Fruit fly (Drosophila melanogaster) whole organism, prepupa: ENCODE measurements around the gene sad.

ENCODE experiments used
- Blimp-1 ChIP-seq: fragments of 200-800 bp; sonication (Bioruptor generic); optimal IDR thresholded peaks from 3 replicates; lab custom pipeline; 2017; ENCODE audit warnings: missing biosample characterization, missing genetic modification characterization, mild to moderate bottlenecking, moderate library complexity, missing genetic modification reagents
- CG10631 ChIP-seq: fragments of 200-800 bp; sonication (Bioruptor generic); optimal IDR thresholded peaks from 2 replicates; lab custom pipeline; 2016; ENCODE audit warnings: missing biosample characterization, missing genetic modification characterization
- CG10669 ChIP-seq: fragments of 200-800 bp; sonication (Bioruptor generic); optimal IDR thresholded peaks from 3 replicates; lab custom pipeline; 2018; ENCODE audit warnings: missing biosample characterization, mild to moderate bottlenecking, missing genetic modification characterization, moderate library complexity
- CG11294 ChIP-seq: fragments of 200-800 bp; sonication (Bioruptor generic); IDR thresholded peaks from 2 replicates; pipeline ENCODE4 v1.3.6; 2022; ENCODE audit warnings: missing biosample characterization, missing genetic modification characterization
- CG11902 ChIP-seq: fragments of 200-800 bp; sonication (Bioruptor generic); optimal IDR thresholded peaks from 3 replicates; lab custom pipeline; 2016; ENCODE audit warnings: missing biosample characterization, missing genetic modification characterization
- CG15336 ChIP-seq: fragments of 200-800 bp; sonication (Bioruptor generic); IDR thresholded peaks from 2 replicates; pipeline ENCODE4 v1.3.6; 2022; ENCODE audit warnings: missing biosample characterization, missing genetic modification characterization
- CG1621 ChIP-seq: fragments of 200-800 bp; sonication (Bioruptor generic); optimal IDR thresholded peaks from 3 replicates; lab custom pipeline; 2018; ENCODE audit warnings: missing biosample characterization, mild to moderate bottlenecking, missing genetic modification characterization
- CG3032 ChIP-seq: fragments of 200-800 bp; optimal IDR thresholded peaks from 2 replicates; lab custom pipeline; 2019; ENCODE audit warnings: missing biosample characterization, mild to moderate bottlenecking, missing genetic modification characterization, moderate library complexity
- CG31627 ChIP-seq: fragments of 200-800 bp; sonication (Bioruptor generic); optimal IDR thresholded peaks from 3 replicates; lab custom pipeline; 2016; ENCODE audit warnings: missing biosample characterization, missing genetic modification characterization
- CG3919 ChIP-seq: fragments of 200-800 bp; sonication (Bioruptor generic); optimal IDR thresholded peaks from 3 replicates; lab custom pipeline; 2016; ENCODE audit warnings: missing biosample characterization, missing genetic modification characterization
- CG4318 ChIP-seq: fragments of 200-800 bp; sonication (Bioruptor generic); optimal IDR thresholded peaks from 3 replicates; lab custom pipeline; 2017; ENCODE audit warnings: missing biosample characterization, mild to moderate bottlenecking, missing genetic modification characterization
- CG6163 ChIP-seq: fragments of 200-800 bp; sonication (Bioruptor generic); IDR thresholded peaks from 3 replicates; pipeline ENCODE4 v1.3.6; 2022; ENCODE audit warnings: missing biosample characterization, missing genetic modification characterization
- CG6276 ChIP-seq: fragments of 200-800 bp; sonication (Bioruptor generic); optimal IDR thresholded peaks from 2 replicates; lab custom pipeline; 2017; ENCODE audit warnings: missing biosample characterization, mild to moderate bottlenecking, missing genetic modification characterization
- CG6792 ChIP-seq: fragments of 200-800 bp; sonication (Bioruptor generic); optimal IDR thresholded peaks from 3 replicates; lab custom pipeline; 2016; ENCODE audit warnings: missing biosample characterization, missing genetic modification characterization
- CG6808 ChIP-seq: fragments of 200-800 bp; sonication (Bioruptor generic); optimal IDR thresholded peaks from 3 replicates; lab custom pipeline; 2017; ENCODE audit warnings: missing biosample characterization, missing genetic modification characterization, mild to moderate bottlenecking, moderate library complexity, missing genetic modification reagents
- CG6854 ChIP-seq: fragments of 200-800 bp; sonication (Bioruptor generic); optimal IDR thresholded peaks from 2 replicates; lab custom pipeline; 2017; ENCODE audit warnings: missing biosample characterization, mild to moderate bottlenecking, missing genetic modification characterization
- CG7368 ChIP-seq: fragments of 200-800 bp; sonication (Bioruptor generic); optimal IDR thresholded peaks from 3 replicates; lab custom pipeline; 2016; ENCODE audit warnings: missing biosample characterization, missing genetic modification characterization
- CG8119 ChIP-seq: fragments of 200-800 bp; sonication (Bioruptor generic); IDR thresholded peaks from 3 replicates; pipeline ENCODE4 v1.3.6; 2022; ENCODE audit warnings: missing biosample characterization, missing genetic modification characterization
- CG8319 ChIP-seq: fragments of 200-800 bp; sonication (Bioruptor generic); optimal IDR thresholded peaks from 3 replicates; lab custom pipeline; 2016; ENCODE audit warnings: missing biosample characterization, missing genetic modification characterization
- CG8632 ChIP-seq: fragments of 200-800 bp; sonication (Bioruptor generic); optimal IDR thresholded peaks from 3 replicates; lab custom pipeline; 2016; ENCODE audit warnings: missing biosample characterization, missing genetic modification characterization
- Ets21C ChIP-seq: fragments of 200-800 bp; sonication (Bioruptor generic); optimal IDR thresholded peaks from 3 replicates; lab custom pipeline; 2016; ENCODE audit warnings: missing biosample characterization, missing genetic modification characterization
- Ets96B ChIP-seq: fragments of 200-800 bp; optimal IDR thresholded peaks from 2 replicates; lab custom pipeline; 2019; ENCODE audit warnings: missing biosample characterization, mild to moderate bottlenecking, missing genetic modification characterization, moderate library complexity
- Gug ChIP-seq: fragments of 200-800 bp; sonication (Bioruptor generic); IDR thresholded peaks from 2 replicates; pipeline ENCODE4 v1.3.6; 2022; ENCODE audit warnings: missing biosample characterization, missing genetic modification characterization
- Hr39 ChIP-seq: fragments of 200-800 bp; sonication (Bioruptor generic); optimal IDR thresholded peaks from 2 replicates; lab custom pipeline; 2016; ENCODE audit warnings: missing biosample characterization, missing genetic modification characterization
- Hr4 ChIP-seq: fragments of 200-800 bp; sonication (Bioruptor generic); optimal IDR thresholded peaks from 3 replicates; lab custom pipeline; 2016; ENCODE audit warnings: missing biosample characterization, missing genetic modification characterization
- Lpt ChIP-seq: fragments of 200-800 bp; sonication (Bioruptor generic); optimal IDR thresholded peaks from 3 replicates; lab custom pipeline; 2016; ENCODE audit warnings: missing biosample characterization, missing genetic modification characterization
- Met ChIP-seq: fragments of 200-800 bp; sonication (Bioruptor generic); optimal IDR thresholded peaks from 3 replicates; lab custom pipeline; 2016; ENCODE audit warnings: missing biosample characterization, missing genetic modification characterization
- Sox102F ChIP-seq: fragments of 200-800 bp; sonication (Bioruptor generic); optimal IDR thresholded peaks from 2 replicates; lab custom pipeline; 2016; ENCODE audit warnings: missing biosample characterization, mild to moderate bottlenecking, missing genetic modification characterization
- Sox14 ChIP-seq: fragments of 200-800 bp; sonication (Bioruptor generic); optimal IDR thresholded peaks from 3 replicates; lab custom pipeline; 2016; ENCODE audit warnings: missing biosample characterization, missing genetic modification characterization
- Sox15 ChIP-seq: fragments of 200-800 bp; sonication (Bioruptor generic); optimal IDR thresholded peaks from 3 replicates; lab custom pipeline; 2016; ENCODE audit warnings: missing biosample characterization, missing genetic modification characterization
- acj6 ChIP-seq: fragments of 200-800 bp; sonication (Bioruptor generic); optimal IDR thresholded peaks from 3 replicates; lab custom pipeline; 2016; ENCODE audit warnings: missing biosample characterization, missing genetic modification characterization
- cyc ChIP-seq: fragments of 200-800 bp; sonication (Bioruptor generic); optimal IDR thresholded peaks from 3 replicates; lab custom pipeline; 2016; ENCODE audit warnings: missing biosample characterization, missing genetic modification characterization
- dsx ChIP-seq: fragments of 200-800 bp; optimal IDR thresholded peaks from 3 replicates; lab custom pipeline; 2019; ENCODE audit warnings: missing biosample characterization, mild to moderate bottlenecking, missing genetic modification characterization, moderate library complexity; ENCODE audit not compliant: poor library complexity, severe bottlenecking
- eg ChIP-seq: fragments of 200-800 bp; sonication (Bioruptor generic); IDR thresholded peaks from 3 replicates; pipeline ENCODE4 v1.3.6; 2022; ENCODE audit warnings: missing biosample characterization, missing genetic modification characterization
- esn ChIP-seq: fragments of 200-800 bp; sonication (Bioruptor generic); optimal IDR thresholded peaks from 2 replicates; lab custom pipeline; 2016; ENCODE audit warnings: missing biosample characterization, mild to moderate bottlenecking, missing genetic modification characterization, moderate library complexity
- fd59A ChIP-seq: fragments of 200-800 bp; sonication (Bioruptor generic); optimal IDR thresholded peaks from 2 replicates; lab custom pipeline; 2017; ENCODE audit warnings: missing biosample characterization, mild to moderate bottlenecking, missing genetic modification characterization, missing genetic modification reagents
- lz ChIP-seq: fragments of 200-800 bp; sonication (Bioruptor generic); optimal IDR thresholded peaks from 3 replicates; lab custom pipeline; 2016; ENCODE audit warnings: missing biosample characterization, missing genetic modification characterization
- pdm3 ChIP-seq: fragments of 200-800 bp; sonication (Bioruptor generic); optimal IDR thresholded peaks from 3 replicates; lab custom pipeline; 2016; ENCODE audit warnings: missing biosample characterization, missing genetic modification characterization
- salr ChIP-seq, 2 experiments: fragments of 200-800 bp; sonication (Bioruptor generic); optimal IDR thresholded peaks; 3 replicates each; lab custom pipeline; 2016 to 2018; ENCODE audit warnings: missing biosample characterization in 2 of 2, missing genetic modification characterization in 2 of 2, mild to moderate bottlenecking in 1 of 2
- spab ChIP-seq: fragments of 200-800 bp; sonication (Bioruptor generic); optimal IDR thresholded peaks from 2 replicates; lab custom pipeline; 2017; ENCODE audit warnings: missing biosample characterization, mild to moderate bottlenecking, missing genetic modification characterization, missing genetic modification reagents
- ss ChIP-seq, 2 experiments: fragments of 200-800 bp; sonication (Bioruptor generic); optimal IDR thresholded peaks; 2 replicates in 1 of 2; 3 replicates in 1 of 2; lab custom pipeline; 2017 to 2018; ENCODE audit warnings: mild to moderate bottlenecking in 2 of 2, missing biosample characterization in 2 of 2, missing genetic modification characterization in 2 of 2, moderate library complexity in 1 of 2
- svp ChIP-seq: fragments of 200-800 bp; sonication (Bioruptor generic); peaks from one replicate; lab custom pipeline; 2016; ENCODE audit warnings: missing biosample characterization, missing genetic modification characterization
- topi ChIP-seq: fragments of 200-800 bp; sonication (Bioruptor generic); optimal IDR thresholded peaks from 3 replicates; lab custom pipeline; 2016; ENCODE audit warnings: missing biosample characterization, missing genetic modification characterization
- vri ChIP-seq: fragments of 200-800 bp; sonication (Bioruptor generic); optimal IDR thresholded peaks from 3 replicates; lab custom pipeline; 2016; ENCODE audit warnings: missing biosample characterization, mild to moderate bottlenecking, missing genetic modification characterization

sad gene

DNA sequence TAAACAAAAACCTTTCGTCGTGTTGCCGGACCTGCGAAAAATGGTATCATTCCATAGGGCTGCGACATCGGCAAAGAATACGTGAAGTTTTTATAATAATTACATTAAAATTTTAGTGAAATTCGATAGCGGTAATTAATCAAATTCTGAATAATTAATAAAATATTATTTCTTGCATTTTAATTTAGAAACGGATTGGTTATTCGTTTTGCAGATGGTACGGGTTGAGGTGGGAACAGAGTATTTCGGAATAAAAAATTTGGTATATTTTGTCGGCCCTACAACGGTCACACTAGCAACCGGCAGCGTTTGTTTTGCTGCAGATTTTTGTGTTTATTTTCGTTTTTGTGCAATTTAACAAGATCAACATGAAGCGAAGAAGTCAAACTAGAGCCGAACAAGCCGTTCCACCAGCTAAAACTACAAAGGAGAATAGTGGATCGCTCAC lies 5.5 kb downstream of the sad start, which contains the start of the genes CG6962 and CG31368 (continued):
- TF ChIP-seq CG8632 (GFP tag; lab: Kevin White, UChicago) = peak; percentile 2
- TF ChIP-seq Blimp-1 (GFP tag; lab: Kevin White, UChicago) = no peak
- peak; percentile 15 for TF ChIP-seq fd59A (GFP tag; lab: Kevin White, UChicago)
- peak; percentile 81 for TF ChIP-seq Hr4 (GFP tag; lab: Kevin White, UChicago)
- TF ChIP-seq CG10631 (GFP tag; lab: Kevin White, UChicago) = peak; percentile 80
- peak; percentile 65 for TF ChIP-seq topi (GFP tag; lab: Kevin White, UChicago)
- TF ChIP-seq CG8319 (GFP tag; lab: Kevin White, UChicago) = peak; percentile 36
- peak; percentile 71; the same call in 2 of the 3 replicates for TF ChIP-seq CG6163
- TF ChIP-seq CG6854 (GFP tag; lab: Kevin White, UChicago) = no peak
- peak; percentile 74 for TF ChIP-seq esn (GFP tag; lab: Kevin White, UChicago)
- TF ChIP-seq Gug (GFP tag; lab: Robert Waterston, UW) = peak; percentile 80
- TF ChIP-seq eg (GFP tag; lab: Robert Waterston, UW) = peak; percentile 82
- TF ChIP-seq CG6808 (GFP tag; lab: Kevin White, UChicago) = no peak
- no peak for TF ChIP-seq CG6276
- TF ChIP-seq CG3919 (GFP tag; lab: Kevin White, UChicago) = peak; percentile 72
- TF ChIP-seq spab = no peak
- TF ChIP-seq CG10669 (GFP tag; lab: Kevin White, UChicago) = peak; percentile 63
- TF ChIP-seq acj6 (GFP tag; lab: Kevin White, UChicago) = peak; percentile 81
- TF ChIP-seq CG31627 = peak; percentile 77

- TF ChIP-seq CG1621 = no peak
- no peak for TF ChIP-seq CG31627
- no peak for TF ChIP-seq salr (GFP tag; optimal IDR thresholded peaks at IDR 0.05; lab: Kevin White, UChicago)
- TF ChIP-seq dsx (GFP tag; lab: Kevin White, UChicago) = no peak
- no peak for TF ChIP-seq Hr39 (GFP tag; lab: Kevin White, UChicago)
- TF ChIP-seq ss (GFP tag; optimal IDR thresholded peaks at IDR 0.05; lab: Kevin White, UChicago) = no peak
- no peak for TF ChIP-seq Gug (GFP tag; lab: Robert Waterston, UW)
- no peak for TF ChIP-seq Ets96B (tag; lab: Kevin White, UChicago)
- TF ChIP-seq vri (GFP tag; lab: Kevin White, UChicago) = no peak
Measured at dm6 chr3R:11883129-11883528, 6.1 kb downstream of the sad start.

DNA sequence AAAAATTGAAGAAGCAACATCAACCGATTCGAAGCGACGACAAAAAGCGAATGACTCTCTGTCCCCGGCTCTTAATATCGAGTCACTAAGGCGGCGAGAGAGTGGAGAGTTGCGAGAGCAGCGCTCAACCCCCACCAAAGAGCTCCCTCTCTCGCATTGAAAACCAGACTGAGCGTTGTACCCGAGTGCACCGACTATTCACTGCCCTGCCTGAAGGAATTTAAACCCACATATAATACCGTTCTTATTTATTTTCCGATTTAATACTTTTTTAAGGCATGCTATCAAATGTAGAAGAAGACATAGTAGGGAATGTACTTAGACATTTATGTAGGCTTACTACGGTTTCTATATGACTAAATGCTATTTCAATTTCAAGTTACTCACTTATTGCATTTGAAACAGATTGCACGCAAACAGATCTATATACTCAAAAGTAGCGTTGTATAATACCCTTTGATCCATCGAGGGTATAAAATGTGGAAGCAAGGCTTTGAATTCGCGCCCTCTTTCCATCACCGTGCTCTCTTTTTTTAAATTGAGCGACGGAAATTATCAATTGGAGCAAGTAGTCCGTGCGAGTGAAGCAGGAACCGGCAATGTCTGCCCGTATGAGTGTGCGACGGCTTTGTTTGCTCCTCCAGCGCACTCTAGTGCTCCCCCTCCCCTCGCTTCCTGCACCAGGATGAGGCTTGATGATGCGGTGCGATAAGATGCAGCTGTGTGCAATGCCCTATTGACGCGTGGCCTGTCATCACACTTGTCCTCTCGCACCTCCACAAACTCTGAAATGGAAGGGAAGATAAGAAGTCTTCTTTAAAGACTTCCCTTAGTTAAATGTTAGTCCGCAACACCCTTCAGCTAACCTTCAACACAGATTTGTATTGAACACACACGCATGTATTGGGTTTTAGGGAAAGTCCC lies 10.3 kb downstream of the sad start, which contains the start of gene mthl5:
TSS of gene mthl5 (minus strand) at position 55 of the 924 bp plus-strand sequence.
- TF ChIP-seq CG31627 = peak; percentile 97
- peak; percentile 97 for TF ChIP-seq lz (GFP tag; lab: Kevin White, UChicago)
- peak; percentile 92 for TF ChIP-seq CG15336 (GFP tag; lab: Robert Waterston, UW)
- TF ChIP-seq Sox15 (GFP tag; lab: Kevin White, UChicago) = peak; percentile 96
- peak; percentile 99 for TF ChIP-seq svp (GFP tag; lab: Kevin White, UChicago)
- peak; percentile 81 for TF ChIP-seq CG6163
- TF ChIP-seq pdm3 (GFP tag; lab: Kevin White, UChicago) = peak; percentile 97
- TF ChIP-seq CG11902 = peak; percentile 95
- TF ChIP-seq CG6792 (GFP tag; lab: Kevin White, UChicago) = peak; percentile 97
- peak; percentile 78 for TF ChIP-seq Blimp-1 (GFP tag; lab: Kevin White, UChicago)
- peak; percentile 80 for TF ChIP-seq CG6854 (GFP tag; lab: Kevin White, UChicago)
- TF ChIP-seq CG8632 (GFP tag; lab: Kevin White, UChicago) = peak; percentile 94
- peak; percentile 97 for TF ChIP-seq Sox14 (GFP tag; lab: Kevin White, UChicago)
- TF ChIP-seq CG7368 (GFP tag; lab: Kevin White, UChicago) = peak; percentile 86
- peak; percentile 95 for TF ChIP-seq acj6 (GFP tag; lab: Kevin White, UChicago)
- peak; percentile 93 for TF ChIP-seq dsx (GFP tag; lab: Kevin White, UChicago)
- TF ChIP-seq CG3032 (tag; lab: Kevin White, UChicago) = peak; percentile 89
- peak; percentile 90 for TF ChIP-seq vri (GFP tag; lab: Kevin White, UChicago)
- TF ChIP-seq Met = peak; percentile 95
- TF ChIP-seq CG4318 (GFP tag; lab: Kevin White, UChicago) = peak; percentile 89
- peak; percentile 77 for TF ChIP-seq CG11294 (GFP tag; lab: Robert Waterston, UW)
- peak; percentile 89 for TF ChIP-seq CG8319 (GFP tag; lab: Kevin White, UChicago)
- TF ChIP-seq Lpt (GFP tag; lab: Kevin White, UChicago) = peak; percentile 90
- TF ChIP-seq cyc = peak; percentile 95
- TF ChIP-seq salr (GFP tag; optimal IDR thresholded peaks at IDR 0.05; lab: Kevin White, UChicago) = peak; percentile 84 to 95
- peak; percentile 94 for TF ChIP-seq Ets21C (GFP tag; lab: Kevin White, UChicago)
- peak; percentile 93 for TF ChIP-seq CG8119 (GFP tag; lab: Robert Waterston, UW)
- peak; percentile 93 for TF ChIP-seq Sox102F (GFP tag; lab: Kevin White, UChicago)
